Worm (Caenorhabditis elegans): ENCODE measurements around the gene picd-1.

Gene picd-1

ce11 chrV:103977-104376 lies 648 bp upstream of the picd-1 start, which contains the start of gene rps-27:
Gene rps-27, minus strand, starts transcription at chrV:104077.
- TF ChIP-seq cog-1 (tag; optimal IDR thresholded peaks at IDR 0.05) (no peak), T22C8.4 (GFP tag; IDR thresholded peaks at IDR 0.05) (no peak), flt-1 (GFP tag; IDR thresholded peaks at IDR 0.05) (no peak), tab-1 (GFP tag; IDR thresholded peaks at IDR 0.05) (no peak), med-1 (GFP tag; optimal IDR thresholded peaks at IDR 0.05; ENCODE audit: insufficient read depth) (no peak), ref-1 (GFP tag; conservative IDR thresholded peaks at IDR 0.05) (no peak), klf-2 (GFP tag; conservative IDR thresholded peaks at IDR 0.05) (no peak), ztf-29 (GFP tag; IDR thresholded peaks at IDR 0.05) (no peak), ztf-23 (GFP tag; IDR thresholded peaks at IDR 0.05) (no peak)

- TF ChIP-seq ztf-29 (GFP tag; IDR thresholded peaks at IDR 0.05) (no peak), tab-1 (GFP tag; IDR thresholded peaks at IDR 0.05) (no peak), ztf-23 (GFP tag; IDR thresholded peaks at IDR 0.05) (no peak), ref-1 (GFP tag; conservative IDR thresholded peaks at IDR 0.05) (no peak), cog-1 (tag; optimal IDR thresholded peaks at IDR 0.05) (no peak), T22C8.4 (GFP tag; IDR thresholded peaks at IDR 0.05) (no peak), klf-2 (GFP tag; conservative IDR thresholded peaks at IDR 0.05) (no peak), med-1 (GFP tag; optimal IDR thresholded peaks at IDR 0.05; ENCODE audit: insufficient read depth) (no peak), flt-1 (GFP tag; IDR thresholded peaks at IDR 0.05) (no peak)
Observed at ce11 chrV:116243-116642, 11.6 kb downstream of the picd-1 start.

- TF ChIP-seq klf-2 (GFP tag; conservative IDR thresholded peaks at IDR 0.05): no peak
- no peak for TF ChIP-seq ref-1 (GFP tag; conservative IDR thresholded peaks at IDR 0.05)
- no peak for TF ChIP-seq ztf-29 (GFP tag; IDR thresholded peaks at IDR 0.05)
- no peak for TF ChIP-seq tab-1 (GFP tag; IDR thresholded peaks at IDR 0.05)
- no peak for TF ChIP-seq ztf-23 (GFP tag; IDR thresholded peaks at IDR 0.05)
- no peak for TF ChIP-seq T22C8.4 (GFP tag; IDR thresholded peaks at IDR 0.05)
- TF ChIP-seq med-1 (GFP tag; optimal IDR thresholded peaks at IDR 0.05; ENCODE audit: insufficient read depth): no peak
- no peak for TF ChIP-seq flt-1 (GFP tag; IDR thresholded peaks at IDR 0.05)
- no peak for TF ChIP-seq cog-1 (tag; optimal IDR thresholded peaks at IDR 0.05)
Observed at ce11 chrV:117312-117711, 12.7 kb downstream of the picd-1 start.

DNA sequence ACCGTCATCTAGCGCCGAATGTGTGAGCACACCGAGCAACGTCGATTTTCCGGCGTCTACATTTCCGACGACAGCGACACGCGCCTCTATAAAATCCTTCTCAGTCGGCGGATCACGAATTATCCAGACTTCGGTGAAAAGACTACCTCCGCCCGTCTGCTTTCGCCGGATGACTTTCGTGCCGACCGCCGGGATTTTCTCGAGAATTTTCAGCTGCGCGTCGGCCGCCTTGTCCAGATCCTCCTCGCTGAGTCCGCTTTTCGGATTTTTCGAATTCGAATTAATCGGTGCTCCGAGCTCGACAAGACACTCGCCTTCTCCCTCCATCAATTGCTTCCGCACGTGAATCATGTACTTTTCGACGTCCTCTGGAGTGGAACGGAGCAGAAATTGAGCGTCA lies 17.6 kb downstream of the picd-1 start:
- TF ChIP-seq ztf-29 (GFP tag; IDR thresholded peaks at IDR 0.05) (no peak), ref-1 (GFP tag; conservative IDR thresholded peaks at IDR 0.05) (no peak), med-1 (GFP tag; optimal IDR thresholded peaks at IDR 0.05; ENCODE audit: insufficient read depth) (no peak), ztf-23 (GFP tag; IDR thresholded peaks at IDR 0.05) (no peak), T22C8.4 (GFP tag; IDR thresholded peaks at IDR 0.05) (no peak), tab-1 (GFP tag; IDR thresholded peaks at IDR 0.05) (no peak), flt-1 (GFP tag; IDR thresholded peaks at IDR 0.05) (no peak), cog-1 (tag; optimal IDR thresholded peaks at IDR 0.05) (no peak), klf-2 (GFP tag; conservative IDR thresholded peaks at IDR 0.05) (no peak)

DNA sequence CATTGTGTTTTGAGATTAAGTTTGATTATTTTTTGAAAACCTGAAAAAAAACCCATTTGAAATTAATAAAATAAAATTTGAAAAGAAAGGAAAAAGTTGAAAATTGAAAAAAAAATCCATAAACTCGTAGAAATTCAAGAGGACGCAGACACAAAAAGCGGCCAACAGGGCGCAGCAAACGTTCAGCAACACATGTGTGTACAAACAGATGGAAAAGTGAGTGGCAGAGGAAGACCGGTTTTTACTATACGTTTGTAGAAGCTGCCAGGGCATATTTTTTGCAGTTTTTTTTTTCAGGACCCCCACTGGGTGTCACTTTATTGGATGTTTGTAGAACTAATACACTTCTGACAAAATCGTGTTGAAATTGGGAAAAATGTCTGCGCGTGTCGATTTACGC lies 18.1 kb downstream of the picd-1 start, which contains the start of gene cgp-1:
Gene cgp-1 (minus strand): TSS at position 40 of the 400 bp plus-strand sequence.
- TF ChIP-seq tab-1 (GFP tag; IDR thresholded peaks at IDR 0.05): no peak
- no peak for TF ChIP-seq med-1 (GFP tag; optimal IDR thresholded peaks at IDR 0.05; ENCODE audit: insufficient read depth)
- no peak for TF ChIP-seq cog-1 (tag; optimal IDR thresholded peaks at IDR 0.05)
- TF ChIP-seq ztf-23 (GFP tag; IDR thresholded peaks at IDR 0.05): no peak
- TF ChIP-seq ztf-29 (GFP tag; IDR thresholded peaks at IDR 0.05): no peak
- TF ChIP-seq klf-2 (GFP tag; conservative IDR thresholded peaks at IDR 0.05): no peak
- TF ChIP-seq T22C8.4 (GFP tag; IDR thresholded peaks at IDR 0.05): no peak
- TF ChIP-seq ref-1 (GFP tag; conservative IDR thresholded peaks at IDR 0.05): no peak
- TF ChIP-seq flt-1 (GFP tag; IDR thresholded peaks at IDR 0.05): no peak

DNA sequence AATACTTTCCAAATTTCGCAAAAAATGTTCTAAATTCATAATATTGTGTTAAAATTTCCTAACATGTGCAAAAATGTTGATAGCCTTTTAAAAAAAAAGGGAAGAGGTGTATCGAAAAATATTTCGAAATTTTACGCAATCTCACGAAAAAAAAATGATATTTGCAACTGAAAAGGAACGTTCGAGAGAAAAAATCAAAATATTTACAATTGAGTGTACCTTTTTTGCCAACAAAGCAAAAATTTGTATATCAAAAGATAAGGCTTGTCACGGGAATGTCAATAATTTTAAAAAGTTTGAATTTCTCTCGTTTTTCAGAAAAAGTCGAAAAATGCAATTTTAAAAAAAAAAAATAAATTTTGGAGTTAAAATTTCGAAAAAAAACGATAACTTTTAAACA lies 18.9 kb downstream of the picd-1 start:
- no peak for TF ChIP-seq flt-1 (GFP tag; IDR thresholded peaks at IDR 0.05)
- TF ChIP-seq T22C8.4 (GFP tag; IDR thresholded peaks at IDR 0.05): no peak
- no peak for TF ChIP-seq cog-1 (tag; optimal IDR thresholded peaks at IDR 0.05)
- TF ChIP-seq ref-1 (GFP tag; conservative IDR thresholded peaks at IDR 0.05): no peak
- no peak for TF ChIP-seq ztf-23 (GFP tag; IDR thresholded peaks at IDR 0.05)
- no peak for TF ChIP-seq med-1 (GFP tag; optimal IDR thresholded peaks at IDR 0.05; ENCODE audit: insufficient read depth)
- TF ChIP-seq klf-2 (GFP tag; conservative IDR thresholded peaks at IDR 0.05): no peak
- no peak for TF ChIP-seq ztf-29 (GFP tag; IDR thresholded peaks at IDR 0.05)
- no peak for TF ChIP-seq tab-1 (GFP tag; IDR thresholded peaks at IDR 0.05)

ce11 chrV:123915-124314 lies 19.3 kb downstream of the picd-1 start:
- TF ChIP-seq T22C8.4 (GFP tag; IDR thresholded peaks at IDR 0.05) (no peak), ztf-29 (GFP tag; IDR thresholded peaks at IDR 0.05) (no peak), tab-1 (GFP tag; IDR thresholded peaks at IDR 0.05) (no peak), flt-1 (GFP tag; IDR thresholded peaks at IDR 0.05) (no peak), ref-1 (GFP tag; conservative IDR thresholded peaks at IDR 0.05) (no peak), cog-1 (tag; optimal IDR thresholded peaks at IDR 0.05) (no peak), med-1 (GFP tag; optimal IDR thresholded peaks at IDR 0.05; ENCODE audit: insufficient read depth) (no peak), ztf-23 (GFP tag; IDR thresholded peaks at IDR 0.05) (no peak), klf-2 (GFP tag; conservative IDR thresholded peaks at IDR 0.05) (no peak)

DNA sequence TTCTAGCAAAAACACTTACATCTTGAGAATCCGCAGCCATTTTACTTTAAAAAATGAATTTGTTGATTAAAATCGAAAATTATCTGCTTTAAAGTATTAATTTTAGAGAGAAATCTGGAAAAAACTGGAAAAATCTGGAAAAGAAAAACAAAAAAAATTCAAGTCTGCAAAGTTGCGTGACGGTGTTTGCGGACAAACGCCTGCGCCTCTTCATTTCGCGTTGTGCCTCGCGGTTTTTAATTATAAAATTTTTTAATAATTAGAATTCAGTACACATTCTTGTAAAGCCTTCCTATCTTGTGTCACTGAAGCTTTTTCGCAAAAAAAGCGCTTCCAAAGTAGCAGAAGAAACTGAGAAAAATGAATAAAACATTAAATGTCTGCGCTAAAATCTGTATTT lies 22.0 kb downstream of the picd-1 start, which contains the start of gene W03F9.1:
Gene W03F9.1 (minus strand): TSS at position 109 of the 400 bp plus-strand sequence.
- TF ChIP-seq med-1 (GFP tag; optimal IDR thresholded peaks at IDR 0.05; ENCODE audit: insufficient read depth): no peak
- peak; percentile 1 for TF ChIP-seq cog-1 (tag; optimal IDR thresholded peaks at IDR 0.05)

ce11 chrV:127882-128281 lies 23.3 kb downstream of the picd-1 start, which contains the start of the genes W03F9.2 and sftb-2:
Gene W03F9.2, minus strand, starts transcription at chrV:128034.
Gene sftb-2, plus strand, starts transcription at chrV:128237.
- no peak for TF ChIP-seq cog-1 (tag; optimal IDR thresholded peaks at IDR 0.05)
- peak; percentile 33; the same call in 1 of the 2 replicates for TF ChIP-seq flt-1 (GFP tag; IDR thresholded peaks at IDR 0.05)

DNA sequence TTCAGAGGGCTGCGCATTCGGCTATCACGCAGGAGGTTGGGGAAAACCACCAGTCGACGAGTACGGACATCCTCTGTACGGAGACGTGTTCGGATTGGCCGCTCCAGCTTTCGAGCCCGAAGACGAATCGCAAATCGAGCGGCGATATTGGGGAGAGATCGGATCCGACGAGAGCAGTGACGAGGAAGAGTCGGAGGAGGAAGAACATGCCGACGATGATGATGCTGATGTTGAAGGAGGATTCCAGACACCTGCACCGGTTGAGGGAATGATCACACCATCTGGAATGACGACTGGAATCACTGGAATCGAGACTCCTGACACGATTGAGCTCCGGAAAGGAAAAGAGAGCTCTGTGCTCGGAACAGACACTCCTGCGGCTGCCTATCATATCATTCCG lies 25.6 kb downstream of the picd-1 start:
- TF ChIP-seq med-1 (GFP tag; optimal IDR thresholded peaks at IDR 0.05; ENCODE audit: insufficient read depth): no peak
- TF ChIP-seq flt-1 (GFP tag; IDR thresholded peaks at IDR 0.05): no peak
- TF ChIP-seq klf-2 (GFP tag; conservative IDR thresholded peaks at IDR 0.05): no peak
- no peak for TF ChIP-seq cog-1 (tag; optimal IDR thresholded peaks at IDR 0.05)
- no peak for TF ChIP-seq ref-1 (GFP tag; conservative IDR thresholded peaks at IDR 0.05)
- no peak for TF ChIP-seq ztf-23 (GFP tag; IDR thresholded peaks at IDR 0.05)
- TF ChIP-seq tab-1 (GFP tag; IDR thresholded peaks at IDR 0.05): no peak
- TF ChIP-seq ztf-29 (GFP tag; IDR thresholded peaks at IDR 0.05): no peak
- no peak for TF ChIP-seq T22C8.4 (GFP tag; IDR thresholded peaks at IDR 0.05)
